Fruit fly (Drosophila melanogaster): ENCODE data around the gene SoYb.

SoYb gene

dm6 chr2L:10017363-10017762 is 14.8 kb upstream of the SoYb start, which contains the start of gene CG13131:
CG13131 (minus strand) TSS chr2L:10017463.
- no peak for TF ChIP-seq CG12605 (GFP tag; IDR thresholded peaks at IDR 0.05)
- no peak for TF ChIP-seq Pif1B (GFP tag; optimal IDR thresholded peaks at IDR 0.05)
- no peak for TF ChIP-seq gl (tag; optimal IDR thresholded peaks at IDR 0.05)
- TF ChIP-seq fd96Ca (GFP tag; IDR thresholded peaks at IDR 0.05): no peak

DNA sequence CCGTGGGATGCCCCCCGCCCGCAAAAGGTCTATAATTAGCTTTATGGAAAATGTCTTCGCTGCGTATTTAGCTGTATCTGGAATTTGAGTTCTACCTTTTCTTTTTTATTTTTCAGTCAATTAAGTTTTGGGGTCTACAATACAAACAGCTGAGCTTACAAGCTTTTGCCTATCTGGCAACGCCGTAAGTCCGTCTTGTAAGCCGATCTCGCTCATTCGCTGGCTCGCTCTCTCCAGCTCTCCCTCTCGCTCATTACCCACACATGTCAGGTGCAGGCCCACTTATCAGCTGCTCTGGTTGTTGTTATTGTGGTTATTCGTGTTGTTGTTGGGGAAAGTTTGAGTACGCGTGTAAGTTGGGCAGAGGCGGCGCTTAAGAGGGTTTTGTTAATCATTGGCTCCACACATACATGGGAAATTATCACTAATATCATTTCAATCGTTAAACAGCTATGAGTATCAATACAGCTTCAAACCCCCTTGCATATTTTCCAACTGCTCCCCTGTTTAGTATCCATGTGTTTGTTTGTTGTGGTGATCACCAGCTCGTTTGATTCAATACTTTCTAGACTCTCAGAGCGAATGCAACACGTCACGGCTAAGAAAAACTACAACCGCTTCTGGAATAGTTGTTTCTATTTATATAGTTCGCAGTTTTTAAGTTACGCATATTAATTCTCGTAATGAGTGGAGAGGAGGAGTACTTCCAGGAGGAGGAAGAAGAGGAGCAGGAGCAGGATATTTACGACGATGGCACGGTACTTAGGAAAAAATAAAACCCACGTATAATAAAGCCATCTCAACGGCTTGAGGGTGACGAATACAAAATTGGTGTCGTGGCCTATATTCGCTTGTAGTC is 7.5 kb upstream of the SoYb start:
- TF ChIP-seq CG17806 (tag; optimal IDR thresholded peaks at IDR 0.05) (peak; percentile 99), Pif1A (GFP tag; optimal IDR thresholded peaks at IDR 0.05) (peak; percentile 100), gl (tag; optimal IDR thresholded peaks at IDR 0.05) (peak; percentile 99), CG32121 (GFP tag; IDR thresholded peaks at IDR 0.05) (peak; percentile 99), CG34367 (tag; optimal IDR thresholded peaks at IDR 0.05) (peak; percentile 99), CG10348 (GFP tag; IDR thresholded peaks at IDR 0.05) (peak; percentile 98), CG15710 (tag; optimal IDR thresholded peaks at IDR 0.05) (peak; percentile 99), fd96Ca (GFP tag; IDR thresholded peaks at IDR 0.05) (peak; percentile 100), EcR (GFP tag; optimal IDR thresholded peaks at IDR 0.05) (no peak), Pif1B (GFP tag; optimal IDR thresholded peaks at IDR 0.05) (peak; percentile 99), CG8159 (tag; optimal IDR thresholded peaks at IDR 0.05) (peak; percentile 99), CG13204 (GFP tag; optimal IDR thresholded peaks at IDR 0.05) (peak; percentile 97), CG14655 (GFP tag; optimal IDR thresholded peaks at IDR 0.05) (peak; percentile 99), Snoo (tag; optimal IDR thresholded peaks at IDR 0.05) (peak; percentile 99), CG8301 (tag; optimal IDR thresholded peaks at IDR 0.05) (peak; percentile 99), Ets98B (GFP tag; IDR thresholded peaks at IDR 0.05) (peak; percentile 99), CG12605 (GFP tag; IDR thresholded peaks at IDR 0.05) (peak; percentile 99), CG9948 (tag; optimal IDR thresholded peaks at IDR 0.05) (peak; percentile 99), CG4496 (GFP tag; IDR thresholded peaks at IDR 0.05) (peak; percentile 99), D1 (tag; optimal IDR thresholded peaks at IDR 0.05) (peak; percentile 92), rn (GFP tag; IDR thresholded peaks at IDR 0.05) (peak; percentile 99)

DNA sequence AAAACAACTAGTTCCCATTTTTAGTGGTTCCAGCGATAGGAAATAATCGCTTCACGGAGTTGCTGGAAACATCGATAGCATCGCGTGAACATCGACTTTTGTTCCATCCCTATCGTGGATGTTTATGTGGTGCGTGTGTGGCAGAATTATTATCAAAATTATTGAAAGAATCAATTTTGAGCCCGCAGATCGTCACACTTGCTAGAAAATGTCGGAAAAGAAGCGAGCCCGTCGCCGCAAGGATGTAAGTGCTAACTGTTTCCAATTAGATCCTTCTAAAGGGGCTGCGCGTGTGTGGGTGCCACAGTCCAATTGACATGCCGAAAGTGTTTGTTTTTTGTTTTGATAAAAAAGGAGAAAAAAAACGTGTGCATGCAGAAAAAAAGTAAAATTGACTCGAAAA is 6.8 kb upstream of the SoYb start, which contains the start of gene Trp1:
Gene Trp1 (plus strand): TSS at position 89 of the 403 bp plus-strand sequence.
- TF ChIP-seq CG32121 (GFP tag; IDR thresholded peaks at IDR 0.05): no peak; the same call in 1 of the 2 replicates
- TF ChIP-seq EcR (GFP tag; optimal IDR thresholded peaks at IDR 0.05): no peak
- no peak for TF ChIP-seq Ets98B (GFP tag; IDR thresholded peaks at IDR 0.05)
- peak; percentile 20 for TF ChIP-seq CG13204 (GFP tag; optimal IDR thresholded peaks at IDR 0.05)
- TF ChIP-seq gl (tag; optimal IDR thresholded peaks at IDR 0.05): peak; percentile 63
- peak; percentile 34 for TF ChIP-seq CG8159 (tag; optimal IDR thresholded peaks at IDR 0.05)
- TF ChIP-seq CG8301 (tag; optimal IDR thresholded peaks at IDR 0.05): peak; percentile 9
- TF ChIP-seq CG14655 (GFP tag; optimal IDR thresholded peaks at IDR 0.05): no peak
- TF ChIP-seq fd96Ca (GFP tag; IDR thresholded peaks at IDR 0.05): peak; percentile 54; the same call in 1 of the 3 replicates
- no peak for TF ChIP-seq Pif1A (GFP tag; optimal IDR thresholded peaks at IDR 0.05)
- peak; percentile 45 for TF ChIP-seq D1 (tag; optimal IDR thresholded peaks at IDR 0.05)
- no peak for TF ChIP-seq CG10348 (GFP tag; IDR thresholded peaks at IDR 0.05)
- peak; percentile 26 for TF ChIP-seq CG15710 (tag; optimal IDR thresholded peaks at IDR 0.05)
- TF ChIP-seq Snoo (tag; optimal IDR thresholded peaks at IDR 0.05): no peak
- TF ChIP-seq CG34367 (tag; optimal IDR thresholded peaks at IDR 0.05): peak; percentile 37
- TF ChIP-seq CG4496 (GFP tag; IDR thresholded peaks at IDR 0.05): peak; percentile 59
- TF ChIP-seq CG17806 (tag; optimal IDR thresholded peaks at IDR 0.05): no peak
- peak; percentile 30 for TF ChIP-seq Pif1B (GFP tag; optimal IDR thresholded peaks at IDR 0.05)
- TF ChIP-seq CG12605 (GFP tag; IDR thresholded peaks at IDR 0.05): 0 out of 2 replicates have a peak, but pooled peaks have one; percentile 34
- peak; percentile 41 for TF ChIP-seq rn (GFP tag; IDR thresholded peaks at IDR 0.05)

DNA sequence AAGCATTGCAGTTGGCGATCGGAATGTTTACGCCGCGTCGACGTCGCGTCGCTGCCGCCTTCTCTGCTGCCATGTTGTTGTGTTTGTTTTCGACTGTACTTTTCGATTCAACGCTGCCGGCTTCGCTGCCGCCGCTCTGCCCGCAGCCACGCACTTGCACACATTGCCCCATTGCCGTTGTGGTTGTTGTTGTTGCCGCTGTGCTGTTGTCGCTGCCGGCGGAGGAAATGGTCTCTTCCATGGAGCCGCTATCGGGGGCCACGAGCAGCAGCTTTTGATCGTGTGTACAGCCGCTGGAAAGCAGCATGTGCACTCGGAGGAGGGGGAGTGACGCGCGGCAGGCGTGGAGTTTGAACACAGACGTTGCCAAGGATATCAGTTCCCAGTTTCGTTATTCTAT is 2.0 kb upstream of the SoYb start:
- TF ChIP-seq CG14655 (GFP tag; optimal IDR thresholded peaks at IDR 0.05) (no peak), Ets98B (GFP tag; IDR thresholded peaks at IDR 0.05) (0 out of 2 replicates have a peak, but pooled peaks have one; percentile 12), CG10348 (GFP tag; IDR thresholded peaks at IDR 0.05) (no peak), CG13204 (GFP tag; optimal IDR thresholded peaks at IDR 0.05) (peak; percentile 13), Pif1A (GFP tag; optimal IDR thresholded peaks at IDR 0.05) (peak; percentile 3), CG4496 (GFP tag; IDR thresholded peaks at IDR 0.05) (peak; percentile 10; the same call in 1 of the 3 replicates), Pif1B (GFP tag; optimal IDR thresholded peaks at IDR 0.05) (no peak)

dm6 chr2L:10003593-10003992 is 1.1 kb upstream of the SoYb start, which contains the start of gene Ndf:
Ndf (plus strand) TSS chr2L:10003832.
- TF ChIP-seq CG14655 (GFP tag; optimal IDR thresholded peaks at IDR 0.05) (peak; percentile 42), CG9948 (tag; optimal IDR thresholded peaks at IDR 0.05) (no peak), Snoo (tag; optimal IDR thresholded peaks at IDR 0.05) (peak; percentile 45), CG12605 (GFP tag; IDR thresholded peaks at IDR 0.05) (peak; percentile 33), CG32121 (GFP tag; IDR thresholded peaks at IDR 0.05) (no peak), CG4496 (GFP tag; IDR thresholded peaks at IDR 0.05) (peak; percentile 88), CG17806 (tag; optimal IDR thresholded peaks at IDR 0.05) (peak; percentile 32), CG8159 (tag; optimal IDR thresholded peaks at IDR 0.05) (peak; percentile 30), Pif1B (GFP tag; optimal IDR thresholded peaks at IDR 0.05) (peak; percentile 2), Ets98B (GFP tag; IDR thresholded peaks at IDR 0.05) (no peak; the same call in 1 of the 2 replicates), rn (GFP tag; IDR thresholded peaks at IDR 0.05) (no peak), CG15710 (tag; optimal IDR thresholded peaks at IDR 0.05) (peak; percentile 38), EcR (GFP tag; optimal IDR thresholded peaks at IDR 0.05) (no peak), Pif1A (GFP tag; optimal IDR thresholded peaks at IDR 0.05) (peak; percentile 42), CG8301 (tag; optimal IDR thresholded peaks at IDR 0.05) (no peak), fd96Ca (GFP tag; IDR thresholded peaks at IDR 0.05) (peak; percentile 61; the same call in 1 of the 3 replicates), CG10348 (GFP tag; IDR thresholded peaks at IDR 0.05) (no peak), CG13204 (GFP tag; optimal IDR thresholded peaks at IDR 0.05) (no peak), D1 (tag; optimal IDR thresholded peaks at IDR 0.05) (peak; percentile 37), gl (tag; optimal IDR thresholded peaks at IDR 0.05) (no peak), CG34367 (tag; optimal IDR thresholded peaks at IDR 0.05) (peak; percentile 11)
